Worm (Caenorhabditis elegans): ENCODE results near the gene rpl-32.

rpl-32 gene

ce11 chrII:9092910-9093309 lies 36.0 kb upstream of the rpl-32 start:
- TF ChIP-seq nhr-28 (tag; optimal IDR thresholded peaks at IDR 0.05): peak; percentile 46
- TF ChIP-seq daf-16 (GFP tag; optimal IDR thresholded peaks at IDR 0.05): no peak
- peak; percentile 24 for TF ChIP-seq daf-16 (tag; optimal IDR thresholded peaks at IDR 0.05)
- TF ChIP-seq dmd-6 (GFP tag; IDR thresholded peaks at IDR 0.05): peak; percentile 73
- TF ChIP-seq dve-1 (tag; optimal IDR thresholded peaks at IDR 0.05; ENCODE audit: insufficient read depth): peak; percentile 55
- TF ChIP-seq pqm-1 (tag; optimal IDR thresholded peaks at IDR 0.05): peak; percentile 87
- TF ChIP-seq sdz-12 (GFP tag; optimal IDR thresholded peaks at IDR 0.05): no peak
- no peak for TF ChIP-seq egl-43 (GFP tag; IDR thresholded peaks at IDR 0.05)
- peak; percentile 67 for TF ChIP-seq aha-1 (tag)
- TF ChIP-seq hlh-30 (tag; optimal IDR thresholded peaks at IDR 0.05; ENCODE audit: insufficient read depth): peak; percentile 58
- peak; percentile 60 for TF ChIP-seq hlh-11 (tag; optimal IDR thresholded peaks at IDR 0.05)
- TF ChIP-seq T26A8.4 (GFP tag; IDR thresholded peaks at IDR 0.05): no peak

- no peak for TF ChIP-seq F44E2.7 (GFP tag; IDR thresholded peaks at IDR 0.05)
- TF ChIP-seq ZK546.5 (tag; optimal IDR thresholded peaks at IDR 0.05): no peak
- TF ChIP-seq daf-16 (GFP tag; optimal IDR thresholded peaks at IDR 0.05): no peak
- no peak for TF ChIP-seq daf-16 (tag; optimal IDR thresholded peaks at IDR 0.05)
- no peak for TF ChIP-seq mdl-1 (tag; optimal IDR thresholded peaks at IDR 0.05)
- TF ChIP-seq mxl-2 (GFP tag; conservative IDR thresholded peaks at IDR 0.05): no peak
- TF ChIP-seq lir-3 (tag; optimal IDR thresholded peaks at IDR 0.05): no peak
- TF ChIP-seq zip-11 (GFP tag; IDR thresholded peaks at IDR 0.05): no peak
- no peak for TF ChIP-seq dpl-1 (GFP tag; optimal IDR thresholded peaks at IDR 0.05)
- no peak for TF ChIP-seq nhr-42 (GFP tag; IDR thresholded peaks at IDR 0.05)
- TF ChIP-seq ceh-20 (GFP tag; IDR thresholded peaks at IDR 0.05): no peak
- TF ChIP-seq saeg-2 (GFP tag; IDR thresholded peaks at IDR 0.05): no peak
- TF ChIP-seq snpc-1.2 (GFP tag; IDR thresholded peaks at IDR 0.05): no peak
Observed at ce11 chrII:9086308-9086707, 29.4 kb upstream of the rpl-32 start, which contains the start of gene hlh-3. hlh-3 (plus strand) TSS chrII:9086608.

ce11 chrII:9083093-9083492 lies 26.2 kb upstream of the rpl-32 start, which contains the start of gene sysm-1:
sysm-1 (minus strand) TSS chrII:9083193.
- no peak for TF ChIP-seq nhr-111 (GFP tag; optimal IDR thresholded peaks at IDR 0.05)
- TF ChIP-seq nhr-77 (tag; optimal IDR thresholded peaks at IDR 0.05): no peak
- TF ChIP-seq egl-43 (GFP tag; IDR thresholded peaks at IDR 0.05): no peak
- no peak for TF ChIP-seq madf-9 (GFP tag; conservative IDR thresholded peaks at IDR 0.05)
- peak; percentile 27; the same call in 1 of the 2 replicates for TF ChIP-seq dmd-6 (GFP tag; IDR thresholded peaks at IDR 0.05)
- TF ChIP-seq unc-39 (tag; optimal IDR thresholded peaks at IDR 0.05): no peak
- TF ChIP-seq mxl-3 (GFP tag; optimal IDR thresholded peaks at IDR 0.05): no peak
- TF ChIP-seq hif-1 (tag; optimal IDR thresholded peaks at IDR 0.05): no peak

ce11 chrII:9078351-9078750 lies 21.5 kb upstream of the rpl-32 start:
- TF ChIP-seq daf-16 (GFP tag; optimal IDR thresholded peaks at IDR 0.05) (peak in 1 of 2 experiments; percentile 91), daf-16 (tag; optimal IDR thresholded peaks at IDR 0.05) (no peak), hlh-11 (tag; optimal IDR thresholded peaks at IDR 0.05) (peak; percentile 67), dmd-8 (GFP tag; IDR thresholded peaks at IDR 0.05) (no peak), nhr-11 (tag; optimal IDR thresholded peaks at IDR 0.05) (peak; percentile 24), unc-62 (GFP tag; optimal IDR thresholded peaks at IDR 0.05 in 1 of 2) (peak in 1 of 2 experiments; percentile 97), unc-62 (tag; optimal IDR thresholded peaks at IDR 0.05) (no peak)

ce11 chrII:9076098-9076879 lies 19.4 kb upstream of the rpl-32 start:
- TF ChIP-seq nhr-28 (tag; optimal IDR thresholded peaks at IDR 0.05) (peak; percentile 13), nhr-48 (tag; optimal IDR thresholded peaks at IDR 0.05) (no peak), dmd-6 (GFP tag; IDR thresholded peaks at IDR 0.05) (peak; percentile 35), hlh-30 (tag; optimal IDR thresholded peaks at IDR 0.05; ENCODE audit: insufficient read depth) (peak; percentile 53), ctbp-1 (GFP tag; IDR thresholded peaks at IDR 0.05) (no peak), mxl-3 (GFP tag; optimal IDR thresholded peaks at IDR 0.05) (peak; percentile 73), aha-1 (tag) (peak; percentile 92), pqm-1 (tag; optimal IDR thresholded peaks at IDR 0.05) (peak; percentile 57), mdl-1 (tag; optimal IDR thresholded peaks at IDR 0.05) (peak in 1 of 2 experiments; percentile 9)

Data from whole organism, L4 larva.